Worm (Caenorhabditis elegans): ENCODE measurements around the gene Y7A5A.5.

- no peak for TF ChIP-seq lsy-2 (tag; optimal IDR thresholded peaks at IDR 0.05)
- TF ChIP-seq blmp-1 (tag; optimal IDR thresholded peaks at IDR 0.05) = no peak
- TF ChIP-seq pha-4 (tag; optimal IDR thresholded peaks at IDR 0.05) = no peak
- no peak for TF ChIP-seq ztf-11 (tag; optimal IDR thresholded peaks at IDR 0.05)
Observed at ce11 chrX:15814548-15814947, 27.9 kb upstream of the Y7A5A.5 start.
